Fruit fly (Drosophila melanogaster) whole organism, embryonic: ENCODE results near the gene Gclc.

Experiments used
- CG11093 ChIP-seq: fragments of 200-800 bp; sonication (Bioruptor generic); IDR thresholded peaks from 3 replicates; pipeline ENCODE4 v1.3.6; 2022; ENCODE audit warnings: missing biosample characterization, missing genetic modification characterization
- CG11723 ChIP-seq: fragments of 200-800 bp; sonication (Bioruptor generic); optimal IDR thresholded peaks from 2 replicates; lab custom pipeline; 2017; ENCODE audit warnings: missing biosample characterization, mild to moderate bottlenecking, missing genetic modification characterization
- CG12219 ChIP-seq: fragments of 200-800 bp; sonication (Bioruptor generic); optimal IDR thresholded peaks from 3 replicates; lab custom pipeline; 2018; ENCODE audit warnings: missing biosample characterization, mild to moderate bottlenecking, missing genetic modification characterization
- CG13296 ChIP-seq: fragments of 200-800 bp; sonication (Bioruptor generic); optimal IDR thresholded peaks from 3 replicates; lab custom pipeline; 2018; ENCODE audit warnings: missing biosample characterization, mild to moderate bottlenecking, missing genetic modification characterization
- CG14710 ChIP-seq: fragments of 200-800 bp; sonication (Bioruptor generic); optimal IDR thresholded peaks from 3 replicates; lab custom pipeline; 2019; ENCODE audit warnings: missing biosample characterization, mild to moderate bottlenecking, missing genetic modification characterization, moderate library complexity
- CG17361 ChIP-seq: fragments of 200-800 bp; sonication (Bioruptor generic); IDR thresholded peaks from 3 replicates; pipeline ENCODE4 v1.3.6; 2022; ENCODE audit warnings: missing biosample characterization, missing genetic modification characterization
- CG18011 ChIP-seq: fragments of 200-800 bp; sonication (Bioruptor generic); optimal IDR thresholded peaks from 2 replicates; lab custom pipeline; 2017; ENCODE audit warnings: missing biosample characterization, missing genetic modification characterization, mild to moderate bottlenecking, moderate library complexity, missing genotype
- CG18619 ChIP-seq: fragments of 200-800 bp; sonication (Bioruptor generic); optimal IDR thresholded peaks from 3 replicates; lab custom pipeline; 2017; ENCODE audit warnings: missing biosample characterization, mild to moderate bottlenecking, missing genetic modification characterization
- CG31388 ChIP-seq: fragments of 200-800 bp; sonication (Bioruptor generic); optimal IDR thresholded peaks from 2 replicates; lab custom pipeline; 2016; ENCODE audit warnings: missing biosample characterization, missing genetic modification characterization
- CG31441 ChIP-seq: fragments of 200-800 bp; sonication (Bioruptor generic); IDR thresholded peaks from 2 replicates; pipeline ENCODE4 v1.3.6; 2022; ENCODE audit warnings: missing biosample characterization, missing genetic modification characterization
- CG3281 ChIP-seq: fragments of 200-800 bp; sonication (Bioruptor generic); optimal IDR thresholded peaks from 3 replicates; lab custom pipeline; 2017; ENCODE audit warnings: missing biosample characterization, mild to moderate bottlenecking, missing genetic modification characterization
- CG3726 ChIP-seq: fragments of 200-800 bp; sonication (Bioruptor generic); IDR thresholded peaks from 3 replicates; pipeline ENCODE4, ENCODE4 v1.3.6; 2022; ENCODE audit warnings: missing biosample characterization, missing genetic modification characterization
- CG4820 ChIP-seq: fragments of 200-800 bp; sonication (Bioruptor generic); optimal IDR thresholded peaks from 3 replicates; lab custom pipeline; 2016; ENCODE audit warnings: missing biosample characterization, missing genetic modification characterization
- CG5953 ChIP-seq: fragments of 200-800 bp; sonication (Bioruptor generic); IDR thresholded peaks from 2 replicates; pipeline ENCODE4 v1.3.6; 2022; ENCODE audit warnings: missing biosample characterization, missing genetic modification characterization
- CG6683 ChIP-seq: fragments of 200-800 bp; sonication (Bioruptor generic); optimal IDR thresholded peaks from 2 replicates; lab custom pipeline; 2017; ENCODE audit warnings: missing biosample characterization, mild to moderate bottlenecking, missing genetic modification characterization, missing genetic modification reagents
- CG7745 ChIP-seq: fragments of 200-800 bp; sonication (Bioruptor generic); optimal IDR thresholded peaks from 2 replicates; lab custom pipeline; 2018; ENCODE audit warnings: missing biosample characterization, mild to moderate bottlenecking, missing genetic modification characterization, moderate library complexity
- CG7786 ChIP-seq: fragments of 200-800 bp; sonication (Bioruptor generic); optimal IDR thresholded peaks from 2 replicates; lab custom pipeline; 2016; ENCODE audit warnings: missing biosample characterization, missing genetic modification characterization
- Dip3 ChIP-seq: fragments of 200-800 bp; sonication (Bioruptor generic); optimal IDR thresholded peaks from 3 replicates; lab custom pipeline; 2016; ENCODE audit warnings: missing biosample characterization, missing genetic modification characterization
- Fer1 ChIP-seq: fragments of 200-800 bp; sonication (Bioruptor generic); optimal IDR thresholded peaks from 2 replicates; lab custom pipeline; 2017; ENCODE audit warnings: missing biosample characterization, mild to moderate bottlenecking, missing genetic modification characterization
- Hand ChIP-seq: fragments of 200-800 bp; sonication (Bioruptor generic); optimal IDR thresholded peaks from 2 replicates; lab custom pipeline; 2017; ENCODE audit warnings: mild to moderate bottlenecking, missing biosample characterization, missing genetic modification reagents, missing genetic modification characterization
- Hmr ChIP-seq: fragments of 200-800 bp; sonication (Bioruptor generic); optimal IDR thresholded peaks from 3 replicates; lab custom pipeline; 2017; ENCODE audit warnings: mild to moderate bottlenecking, missing biosample characterization, missing genetic modification reagents, missing genetic modification characterization
- Hr51 ChIP-seq, 2 experiments: fragments of 200-800 bp; sonication (Bioruptor generic); optimal IDR thresholded peaks; 2 replicates in 1 of 2; 3 replicates in 1 of 2; lab custom pipeline; 2016 to 2018; ENCODE audit warnings: missing biosample characterization in 2 of 2, missing genetic modification characterization in 2 of 2, mild to moderate bottlenecking in 1 of 2, moderate library complexity in 1 of 2
- Kr ChIP-seq: fragments of 200-800 bp; sonication (Bioruptor generic); optimal IDR thresholded peaks from 2 replicates; lab custom pipeline; 2017; ENCODE audit warnings: missing biosample characterization, mild to moderate bottlenecking, missing genetic modification characterization
- Meics ChIP-seq: fragments of 200-800 bp; sonication (Bioruptor generic); optimal IDR thresholded peaks from 2 replicates; lab custom pipeline; 2017; ENCODE audit warnings: missing biosample characterization, mild to moderate bottlenecking, missing genetic modification characterization
- Nf-YC ChIP-seq: fragments of 200-800 bp; optimal IDR thresholded peaks from 3 replicates; lab custom pipeline; 2019; ENCODE audit warnings: missing biosample characterization, mild to moderate bottlenecking, missing genetic modification characterization, moderate library complexity
- Ptx1 ChIP-seq: fragments of 200-800 bp; sonication (Bioruptor generic); IDR thresholded peaks from 2 replicates; pipeline ENCODE4 v1.3.6; 2022; ENCODE audit warnings: missing biosample characterization, missing genetic modification characterization
- Rx ChIP-seq: fragments of 200-800 bp; sonication (Bioruptor generic); IDR thresholded peaks from 2 replicates; pipeline ENCODE4 v1.3.6; 2022; ENCODE audit warnings: missing biosample characterization, missing genetic modification characterization
- Side ChIP-seq: fragments of 200-800 bp; sonication (Bioruptor generic); optimal IDR thresholded peaks from 2 replicates; lab custom pipeline; 2016; ENCODE audit warnings: missing biosample characterization, missing genetic modification characterization
- Ssrp ChIP-seq: fragments of 200-800 bp; sonication (Bioruptor generic); optimal IDR thresholded peaks from 2 replicates; lab custom pipeline; 2018; ENCODE audit warnings: missing biosample characterization, mild to moderate bottlenecking, missing genetic modification characterization, moderate library complexity
- Trl ChIP-seq, 3 experiments: fragments of >200 bp in 2 of 3; fragments of 200-800 bp in 1 of 3; sonication (Bioruptor generic) in 1 of 3; optimal IDR thresholded peaks; 2 replicates in 1 of 3; 3 replicates in 2 of 3; lab custom pipeline; 2016 to 2017; ENCODE audit warnings: missing biosample characterization in 1 of 3, missing genetic modification characterization in 1 of 3
- Vsx1 ChIP-seq: fragments of 200-800 bp; sonication (Bioruptor generic); optimal IDR thresholded peaks from 2 replicates; lab custom pipeline; 2017; ENCODE audit warnings: missing biosample characterization, mild to moderate bottlenecking, missing genetic modification characterization, missing genetic modification reagents
- Xrp1 ChIP-seq: fragments of 200-800 bp; sonication (Bioruptor generic); IDR thresholded peaks from 2 replicates; pipeline ENCODE4 v1.3.6; 2022; ENCODE audit warnings: missing biosample characterization, missing genetic modification characterization
- ac ChIP-seq: fragments of 200-800 bp; sonication (Bioruptor generic); optimal IDR thresholded peaks from 3 replicates; lab custom pipeline; 2017; ENCODE audit warnings: missing biosample characterization, mild to moderate bottlenecking, missing genetic modification characterization
- ap ChIP-seq: fragments of 200-800 bp; sonication (Bioruptor generic); IDR thresholded peaks from 2 replicates; pipeline ENCODE4 v1.3.6; 2022; ENCODE audit warnings: missing biosample characterization, missing genetic modification characterization
- bcd ChIP-seq: fragments of 200-800 bp; sonication (Bioruptor generic); optimal IDR thresholded peaks from 2 replicates; lab custom pipeline; 2017; ENCODE audit warnings: missing biosample characterization, mild to moderate bottlenecking, missing genetic modification characterization
- cad ChIP-seq: fragments of >200 bp; optimal IDR thresholded peaks from 2 replicates; lab custom pipeline; 2017; ENCODE audit warnings: missing biosample characterization, missing genetic modification characterization
- crc ChIP-seq: fragments of 200-800 bp; sonication (Bioruptor generic); optimal IDR thresholded peaks from 2 replicates; lab custom pipeline; 2016; ENCODE audit warnings: missing biosample characterization, missing genetic modification characterization
- crol ChIP-seq: fragments of 200-800 bp; sonication (Bioruptor generic); IDR thresholded peaks from 2 replicates; pipeline ENCODE4 v1.3.6; 2022; ENCODE audit warnings: missing biosample characterization, missing genetic modification characterization
- dm ChIP-seq: fragments of 200-800 bp; sonication (Bioruptor generic); optimal IDR thresholded peaks from 3 replicates; lab custom pipeline; 2016; ENCODE audit warnings: missing biosample characterization, missing genetic modification characterization
- en ChIP-seq: fragments of 200-800 bp; sonication (Bioruptor generic); optimal IDR thresholded peaks from 2 replicates; lab custom pipeline; 2016; ENCODE audit warnings: missing biosample characterization, missing genetic modification characterization
- exex ChIP-seq: fragments of 200-800 bp; sonication (Bioruptor generic); optimal IDR thresholded peaks from 4 replicates; lab custom pipeline; 2018; ENCODE audit warnings: missing biosample characterization, mild to moderate bottlenecking, missing genetic modification characterization, moderate library complexity
- lilli ChIP-seq: fragments of 200-800 bp; sonication (Bioruptor generic); optimal IDR thresholded peaks from 3 replicates; lab custom pipeline; 2016; ENCODE audit warnings: missing biosample characterization, missing genetic modification characterization
- mam ChIP-seq: fragments of 200-800 bp; sonication (Bioruptor generic); optimal IDR thresholded peaks from 3 replicates; lab custom pipeline; 2016; ENCODE audit warnings: missing biosample characterization, missing genetic modification characterization
- pfk ChIP-seq: fragments of 200-800 bp; sonication (Bioruptor generic); optimal IDR thresholded peaks from 2 replicates; lab custom pipeline; 2018; ENCODE audit warnings: missing biosample characterization, mild to moderate bottlenecking, missing genetic modification characterization, moderate library complexity
- pum ChIP-seq: fragments of 200-800 bp; sonication (Bioruptor generic); optimal IDR thresholded peaks from 2 replicates; lab custom pipeline; 2016; ENCODE audit warnings: missing biosample characterization, missing genetic modification characterization
- pzg ChIP-seq: fragments of 200-800 bp; sonication (Bioruptor generic); optimal IDR thresholded peaks from 3 replicates; lab custom pipeline; 2018; ENCODE audit warnings: missing biosample characterization, mild to moderate bottlenecking, missing genetic modification characterization, moderate library complexity
- ranshi ChIP-seq: fragments of 200-800 bp; sonication (Bioruptor generic); IDR thresholded peaks from 2 replicates; pipeline ENCODE4 v1.3.6; 2022; ENCODE audit warnings: missing biosample characterization, missing genetic modification characterization
- sim ChIP-seq: fragments of 200-800 bp; sonication (Bioruptor generic); IDR thresholded peaks from 2 replicates; pipeline ENCODE4 v1.3.6; 2022; ENCODE audit warnings: missing biosample characterization, missing genetic modification characterization
- sug ChIP-seq: fragments of 200-800 bp; optimal IDR thresholded peaks from 2 replicates; lab custom pipeline; 2019; ENCODE audit warnings: missing biosample characterization, mild to moderate bottlenecking, missing genetic modification characterization, moderate library complexity
- tap ChIP-seq: fragments of 200-800 bp; optimal IDR thresholded peaks from 3 replicates; lab custom pipeline; 2019; ENCODE audit warnings: missing biosample characterization, mild to moderate bottlenecking, missing genetic modification characterization, moderate library complexity
- unc-4 ChIP-seq: fragments of 200-800 bp; sonication (Bioruptor generic); IDR thresholded peaks from 2 replicates; pipeline ENCODE4 v1.3.6; 2022; ENCODE audit warnings: missing biosample characterization, missing genetic modification characterization; ENCODE audit not compliant: partially characterized antibody

Gene Gclc

dm6 chrX:8141353-8142066 is 25.6 kb upstream of the Gclc start (continued):
- peak; percentile 11 for TF ChIP-seq crc (GFP tag; lab: Kevin White, UChicago)
- TF ChIP-seq bcd (GFP tag; lab: Kevin White, UChicago), result peak; percentile 31
- peak; percentile 0 for TF ChIP-seq CG6683 (GFP tag; lab: Kevin White, UChicago)
- TF ChIP-seq Meics, result peak; percentile 24
- TF ChIP-seq CG13296 (GFP tag; lab: Kevin White, UChicago), result no peak
- peak; percentile 62 for TF ChIP-seq Side (GFP tag; lab: Kevin White, UChicago)
- TF ChIP-seq Fer1 (GFP tag; lab: Kevin White, UChicago), result no peak
- no peak for TF ChIP-seq pzg (GFP tag; lab: Kevin White, UChicago)
- no peak for TF ChIP-seq tap (tag; lab: Kevin White, UChicago)
- peak; percentile 30 for TF ChIP-seq Nf-YC
- TF ChIP-seq CG3726 (GFP tag; lab: Robert Waterston, UW), result no peak
- TF ChIP-seq pum (GFP tag; lab: Kevin White, UChicago), result no peak
- TF ChIP-seq dm, result peak; percentile 11
- TF ChIP-seq Hand (GFP tag; lab: Kevin White, UChicago), result peak; percentile 4
- no peak for TF ChIP-seq Trl (optimal IDR thresholded peaks at IDR 0.05; lab: Kevin White, UChicago)
- peak; percentile 4 for TF ChIP-seq Trl (GFP tag; optimal IDR thresholded peaks at IDR 0.05; lab: Kevin White, UChicago)
- TF ChIP-seq CG14710 (tag; lab: Kevin White, UChicago), result no peak
- TF ChIP-seq cad, result no peak
- TF ChIP-seq CG31441 (GFP tag; lab: Robert Waterston, UW), result no peak
- TF ChIP-seq CG7786 (GFP tag; lab: Kevin White, UChicago), result peak; percentile 36
- TF ChIP-seq Hmr, result peak; percentile 29
- TF ChIP-seq CG12219 (GFP tag; lab: Kevin White, UChicago), result peak; percentile 10
- peak; percentile 67 for TF ChIP-seq lilli
- TF ChIP-seq crol (GFP tag; lab: Robert Waterston, UW), result peak; percentile 99
- peak; percentile 21; the same call in 1 of the 2 replicates for TF ChIP-seq Xrp1 (GFP tag; lab: Robert Waterston, UW)
- TF ChIP-seq CG7745 (tag; lab: Kevin White, UChicago), result no peak
- TF ChIP-seq unc-4, result 0 out of 2 replicates have a peak, but pooled peaks have one; percentile 8
- peak; percentile 31; the same call in 1 of the 3 replicates for TF ChIP-seq CG17361 (GFP tag; lab: Robert Waterston, UW)
- TF ChIP-seq ranshi (GFP tag; lab: Robert Waterston, UW), result peak; percentile 14; the same call in 1 of the 2 replicates
- TF ChIP-seq sim (GFP tag; lab: Robert Waterston, UW), result no peak
- TF ChIP-seq CG3281, result peak; percentile 31
- no peak for TF ChIP-seq CG11723 (GFP tag; lab: Kevin White, UChicago)
- peak; percentile 36 for TF ChIP-seq CG18619
- TF ChIP-seq Kr (GFP tag; lab: Kevin White, UChicago), result no peak
- TF ChIP-seq en (GFP tag; lab: Kevin White, UChicago), result no peak
- peak; percentile 28 for TF ChIP-seq Dip3 (GFP tag; lab: Kevin White, UChicago)
- TF ChIP-seq mam, result peak; percentile 51

- no peak for TF ChIP-seq ap (GFP tag; lab: Robert Waterston, UW)
- TF ChIP-seq Rx (GFP tag; lab: Robert Waterston, UW), result no peak
- no peak for TF ChIP-seq CG31388 (GFP tag; lab: Kevin White, UChicago)
- TF ChIP-seq Ssrp (tag; lab: Kevin White, UChicago), result no peak
- no peak for TF ChIP-seq CG5953 (GFP tag; lab: Robert Waterston, UW)
- no peak for TF ChIP-seq CG4820
- TF ChIP-seq exex (tag; lab: Kevin White, UChicago), result peak; percentile 73
- TF ChIP-seq Nf-YC, result no peak
- no peak for TF ChIP-seq ranshi (GFP tag; lab: Robert Waterston, UW)
- TF ChIP-seq CG18011 (GFP tag; lab: Kevin White, UChicago), result no peak
- no peak for TF ChIP-seq CG11093 (GFP tag; lab: Robert Waterston, UW)
- peak; percentile 92 for TF ChIP-seq pfk
- no peak for TF ChIP-seq Hr51 (GFP tag; optimal IDR thresholded peaks at IDR 0.05; lab: Kevin White, UChicago)
- TF ChIP-seq Ptx1, result no peak
- TF ChIP-seq ac, result no peak
- TF ChIP-seq Vsx1 (GFP tag; lab: Kevin White, UChicago), result peak; percentile 42
- TF ChIP-seq sug, result peak; percentile 2
Measured at dm6 chrX:8140707-8141106, 24.8 kb upstream of the Gclc start.
